Worm (Caenorhabditis elegans): ENCODE results near the gene best-13.

DNA sequence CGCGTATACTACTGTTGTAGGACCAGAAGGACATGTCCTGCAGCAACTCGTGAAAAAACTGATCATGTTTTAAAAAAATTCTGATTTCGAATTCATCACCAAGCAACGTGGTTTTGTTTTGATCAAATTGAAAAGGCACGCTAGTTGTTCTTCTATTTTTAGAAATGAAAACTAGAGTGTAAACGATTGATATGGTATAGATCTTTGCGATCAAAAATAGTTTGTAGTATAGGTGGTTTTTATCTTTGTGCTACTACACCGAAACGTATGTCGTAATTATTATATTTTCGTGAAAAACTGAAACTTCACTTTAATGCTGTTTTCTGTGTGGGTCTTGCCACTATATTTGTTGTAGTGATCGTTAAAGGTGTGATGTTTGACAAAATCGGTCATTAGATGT lies 36.8 kb upstream of the best-13 start:
- TF ChIP-seq med-1 (GFP tag; optimal IDR thresholded peaks at IDR 0.05; ENCODE audit: insufficient read depth) (no peak), cog-1 (tag; optimal IDR thresholded peaks at IDR 0.05) (no peak), klf-2 (GFP tag; conservative IDR thresholded peaks at IDR 0.05) (no peak), tab-1 (GFP tag; IDR thresholded peaks at IDR 0.05) (no peak), T22C8.4 (GFP tag; IDR thresholded peaks at IDR 0.05) (no peak), flt-1 (GFP tag; IDR thresholded peaks at IDR 0.05) (no peak), ref-1 (GFP tag; conservative IDR thresholded peaks at IDR 0.05) (no peak)

Measured in whole organism, midembryonic.